Fruit fly (Drosophila melanogaster) whole organism, embryonic: ENCODE results near the gene Cpr65Au.

Experiments
- ATbp ChIP-seq: fragments of 200-800 bp; sonication (Bioruptor generic); optimal IDR thresholded peaks from 2 replicates; lab custom pipeline; 2017; ENCODE audit warnings: missing biosample characterization, mild to moderate bottlenecking, missing genetic modification characterization, missing genetic modification reagents
- Antp ChIP-seq: fragments of 200-800 bp; sonication (Bioruptor generic); optimal IDR thresholded peaks from 3 replicates; lab custom pipeline; 2016; ENCODE audit warnings: missing biosample characterization, missing genetic modification characterization
- BtbVII ChIP-seq: fragments of 200-800 bp; sonication (Bioruptor generic); optimal IDR thresholded peaks from 3 replicates; lab custom pipeline; 2017; ENCODE audit warnings: missing biosample characterization, mild to moderate bottlenecking, missing genetic modification characterization
- CG10209 ChIP-seq: fragments of 200-800 bp; sonication (Bioruptor generic); optimal IDR thresholded peaks from 3 replicates; lab custom pipeline; 2017; ENCODE audit warnings: missing biosample characterization, mild to moderate bottlenecking, missing genetic modification characterization, missing genetic modification reagents
- CG10431 ChIP-seq: fragments of 200-800 bp; sonication (Bioruptor generic); optimal IDR thresholded peaks from 3 replicates; lab custom pipeline; 2018; ENCODE audit warnings: missing biosample characterization, mild to moderate bottlenecking, missing genetic modification characterization
- CG10959 ChIP-seq: fragments of 200-800 bp; sonication (Bioruptor generic); IDR thresholded peaks from 2 replicates; pipeline ENCODE4 v1.3.6; 2022; ENCODE audit warnings: missing biosample characterization, missing genetic modification characterization
- CG11560 ChIP-seq: fragments of 200-800 bp; sonication (Bioruptor generic); IDR thresholded peaks from 3 replicates; pipeline ENCODE4 v1.3.6; 2022; ENCODE audit warnings: missing biosample characterization, missing genetic modification characterization
- CG11696 ChIP-seq: fragments of 200-800 bp; sonication (Bioruptor generic); IDR thresholded peaks from 2 replicates; pipeline ENCODE4 v1.3.6; 2022; ENCODE audit warnings: missing biosample characterization, missing genetic modification characterization
- CG13296 ChIP-seq: fragments of 200-800 bp; sonication (Bioruptor generic); optimal IDR thresholded peaks from 3 replicates; lab custom pipeline; 2018; ENCODE audit warnings: missing biosample characterization, mild to moderate bottlenecking, missing genetic modification characterization
- CG14860 ChIP-seq: fragments of 200-800 bp; sonication (Bioruptor generic); IDR thresholded peaks from 3 replicates; pipeline ENCODE4 v1.3.6; 2022; ENCODE audit warnings: missing biosample characterization, missing genetic modification characterization; ENCODE audit not compliant: partially characterized antibody
- CG17328 ChIP-seq: fragments of 200-800 bp; sonication (Bioruptor generic); IDR thresholded peaks from 2 replicates; pipeline ENCODE4 v1.3.6; 2022; ENCODE audit warnings: missing biosample characterization, missing genetic modification characterization
- CG4424 ChIP-seq: fragments of 200-800 bp; sonication (Bioruptor generic); optimal IDR thresholded peaks from 3 replicates; lab custom pipeline; 2016; ENCODE audit warnings: missing biosample characterization, missing genetic modification characterization
- CG5245 ChIP-seq: fragments of 200-800 bp; sonication (Bioruptor generic); optimal IDR thresholded peaks from 3 replicates; lab custom pipeline; 2016; ENCODE audit warnings: missing biosample characterization, missing genetic modification characterization
- CG6791 ChIP-seq: fragments of 200-800 bp; sonication (Bioruptor generic); IDR thresholded peaks from 3 replicates; pipeline ENCODE4 v1.3.6; 2022; ENCODE audit warnings: missing biosample characterization, missing genetic modification characterization; ENCODE audit not compliant: partially characterized antibody
- CG7357 ChIP-seq: fragments of 200-800 bp; sonication (Bioruptor generic); IDR thresholded peaks from 3 replicates; pipeline ENCODE4 v1.3.6; 2022; ENCODE audit warnings: missing biosample characterization, missing genetic modification characterization
- CG7987 ChIP-seq: fragments of 200-800 bp; sonication (Bioruptor generic); optimal IDR thresholded peaks from 2 replicates; lab custom pipeline; 2018; ENCODE audit warnings: missing biosample characterization, mild to moderate bottlenecking, missing genetic modification characterization, moderate library complexity
- CG8478 ChIP-seq: fragments of >200 bp; optimal IDR thresholded peaks from 2 replicates; lab custom pipeline; 2018
- CG9215 ChIP-seq: fragments of 200-800 bp; sonication (Bioruptor generic); IDR thresholded peaks from 2 replicates; pipeline ENCODE4 v1.3.6; 2022; ENCODE audit warnings: missing biosample characterization, missing genetic modification characterization
- CG9609 ChIP-seq: fragments of 200-800 bp; sonication (Bioruptor generic); optimal IDR thresholded peaks from 3 replicates; lab custom pipeline; 2016; ENCODE audit warnings: missing biosample characterization, missing genetic modification characterization
- D ChIP-seq, 2 experiments: fragments of 200-800 bp in 1 of 2; fragments of >200 bp in 1 of 2; sonication (Bioruptor generic) in 1 of 2; optimal IDR thresholded peaks; 2 replicates in 1 of 2; 3 replicates in 1 of 2; lab custom pipeline; 2017; ENCODE audit warnings: mild to moderate bottlenecking in 1 of 2, missing biosample characterization in 1 of 2, missing genetic modification characterization in 1 of 2, missing genetic modification reagents in 1 of 2
- Dbx ChIP-seq: fragments of 200-800 bp; sonication (Bioruptor generic); IDR thresholded peaks from 3 replicates; pipeline ENCODE4 v1.3.6; 2022; ENCODE audit warnings: missing biosample characterization, missing genetic modification characterization
- Deaf1 ChIP-seq: fragments of 200-800 bp; optimal IDR thresholded peaks from 3 replicates; lab custom pipeline; 2019; ENCODE audit warnings: missing biosample characterization, mild to moderate bottlenecking, missing genetic modification characterization, moderate library complexity
- Gsc ChIP-seq: fragments of 200-800 bp; sonication (Bioruptor generic); IDR thresholded peaks from 2 replicates; pipeline ENCODE4 v1.3.6; 2022; ENCODE audit warnings: missing biosample characterization, missing genetic modification characterization
- Lhr ChIP-seq: fragments of 200-800 bp; sonication (Bioruptor generic); optimal IDR thresholded peaks from 3 replicates; lab custom pipeline; 2017; ENCODE audit warnings: mild to moderate bottlenecking, missing biosample characterization, missing genetic modification reagents, missing genetic modification characterization
- Med ChIP-seq: fragments of 200-800 bp; sonication (Bioruptor generic); peaks from one replicate; lab custom pipeline; 2016; ENCODE audit warnings: missing biosample characterization, missing genetic modification characterization, mild to moderate bottlenecking, inconsistent platforms, moderate library complexity
- PHDP ChIP-seq: fragments of 200-800 bp; sonication (Bioruptor generic); optimal IDR thresholded peaks from 3 replicates; lab custom pipeline; 2018; ENCODE audit warnings: missing biosample characterization, mild to moderate bottlenecking, missing genetic modification characterization, moderate library complexity
- Sox102F ChIP-seq: fragments of 200-800 bp; sonication (Bioruptor generic); optimal IDR thresholded peaks from 2 replicates; lab custom pipeline; 2018; ENCODE audit warnings: missing biosample characterization, mild to moderate bottlenecking, missing genetic modification characterization, moderate library complexity
- Ssrp ChIP-seq: fragments of 200-800 bp; sonication (Bioruptor generic); optimal IDR thresholded peaks from 2 replicates; lab custom pipeline; 2018; ENCODE audit warnings: missing biosample characterization, mild to moderate bottlenecking, missing genetic modification characterization, moderate library complexity
- aop ChIP-seq: fragments of 200-800 bp; sonication (Bioruptor generic); IDR thresholded peaks from 2 replicates; pipeline ENCODE4 v1.3.6; 2022; ENCODE audit warnings: missing biosample characterization, missing genetic modification characterization
- ara ChIP-seq: fragments of 200-800 bp; sonication (Bioruptor generic); IDR thresholded peaks from 2 replicates; pipeline ENCODE4 v1.3.6; 2022; ENCODE audit warnings: missing biosample characterization, missing genetic modification characterization
- ash1 ChIP-seq: fragments of 200-800 bp; sonication (Bioruptor generic); optimal IDR thresholded peaks from 2 replicates; lab custom pipeline; 2018; ENCODE audit warnings: missing biosample characterization, mild to moderate bottlenecking, missing genetic modification characterization
- bab2 ChIP-seq: fragments of 200-800 bp; sonication (Bioruptor generic); optimal IDR thresholded peaks from 2 replicates; lab custom pipeline; 2016; ENCODE audit warnings: missing biosample characterization, missing genetic modification characterization
- chn ChIP-seq: fragments of 200-800 bp; sonication (Bioruptor generic); optimal IDR thresholded peaks from 2 replicates; lab custom pipeline; 2016; ENCODE audit warnings: missing biosample characterization, missing genetic modification characterization
- crc ChIP-seq: fragments of 200-800 bp; sonication (Bioruptor generic); optimal IDR thresholded peaks from 2 replicates; lab custom pipeline; 2016; ENCODE audit warnings: missing biosample characterization, missing genetic modification characterization
- da ChIP-seq: fragments of 200-800 bp; sonication (Bioruptor generic); optimal IDR thresholded peaks from 2 replicates; lab custom pipeline; 2016; ENCODE audit warnings: missing biosample characterization, missing genetic modification characterization
- dmrt99B ChIP-seq: fragments of 200-800 bp; sonication (Bioruptor generic); optimal IDR thresholded peaks from 2 replicates; lab custom pipeline; 2018; ENCODE audit warnings: missing biosample characterization, mild to moderate bottlenecking, missing genetic modification characterization, moderate library complexity
- gce ChIP-seq: fragments of 200-800 bp; sonication (Bioruptor generic); IDR thresholded peaks from 3 replicates; pipeline ENCODE4 v1.3.6; 2022; ENCODE audit warnings: missing biosample characterization, missing genetic modification characterization
- gro ChIP-seq: fragments of 200-800 bp; sonication (Bioruptor generic); optimal IDR thresholded peaks from 2 replicates; lab custom pipeline; 2016; ENCODE audit warnings: missing biosample characterization, missing genetic modification characterization
- gt ChIP-seq: fragments of 200-800 bp; sonication (Bioruptor generic); IDR thresholded peaks from 2 replicates; pipeline ENCODE4 v1.3.6; 2022; ENCODE audit warnings: missing biosample characterization, missing genetic modification characterization
- hb ChIP-seq: fragments of 200-800 bp; sonication (Bioruptor generic); IDR thresholded peaks from 3 replicates; pipeline ENCODE4 v1.3.6; 2022; ENCODE audit warnings: missing biosample characterization, missing genetic modification characterization; ENCODE audit not compliant: partially characterized antibody
- inv ChIP-seq: fragments of 200-800 bp; sonication (Bioruptor generic); IDR thresholded peaks from 2 replicates; pipeline ENCODE4 v1.3.6; 2022; ENCODE audit warnings: missing biosample characterization, missing genetic modification characterization; ENCODE audit not compliant: partially characterized antibody
- lab ChIP-seq: fragments of 200-800 bp; sonication (Bioruptor generic); optimal IDR thresholded peaks from 3 replicates; lab custom pipeline; 2017; ENCODE audit warnings: missing biosample characterization, missing genetic modification characterization, mild to moderate bottlenecking, moderate library complexity, missing genetic modification reagents
- mld ChIP-seq: fragments of 200-800 bp; sonication (Bioruptor generic); IDR thresholded peaks from 3 replicates; pipeline ENCODE4 v1.3.6; 2022; ENCODE audit warnings: missing biosample characterization, missing genetic modification characterization; ENCODE audit not compliant: partially characterized antibody
- nau ChIP-seq: fragments of 200-800 bp; sonication (Bioruptor generic); optimal IDR thresholded peaks from 3 replicates; lab custom pipeline; 2017; ENCODE audit warnings: missing biosample characterization, mild to moderate bottlenecking, missing genetic modification characterization, missing genetic modification reagents
- org-1 ChIP-seq: fragments of 200-800 bp; sonication (Bioruptor generic); optimal IDR thresholded peaks from 2 replicates; lab custom pipeline; 2017; ENCODE audit warnings: missing biosample characterization, missing genetic modification characterization
- ranshi ChIP-seq: fragments of 200-800 bp; sonication (Bioruptor generic); IDR thresholded peaks from 2 replicates; pipeline ENCODE4 v1.3.6; 2022; ENCODE audit warnings: missing biosample characterization, missing genetic modification characterization
- sens ChIP-seq: fragments of 200-800 bp; sonication (Bioruptor generic); peaks from one replicate; lab custom pipeline; 2016; ENCODE audit warnings: missing biosample characterization, missing genetic modification characterization
- sna ChIP-seq: fragments of 200-800 bp; sonication (Bioruptor generic); IDR thresholded peaks from 2 replicates; pipeline ENCODE4 v1.3.6; 2022; ENCODE audit warnings: missing biosample characterization, missing genetic modification characterization; ENCODE audit not compliant: partially characterized antibody
- tgo ChIP-seq: fragments of 200-800 bp; sonication (Bioruptor generic); IDR thresholded peaks from 3 replicates; pipeline ENCODE4 v1.3.6; 2022; ENCODE audit warnings: missing biosample characterization, missing genetic modification characterization
- unpg ChIP-seq: fragments of 200-800 bp; sonication (Bioruptor generic); optimal IDR thresholded peaks from 3 replicates; lab custom pipeline; 2018; ENCODE audit warnings: missing biosample characterization, mild to moderate bottlenecking, missing genetic modification characterization, moderate library complexity
- vfl ChIP-seq: fragments of 200-800 bp; sonication (Bioruptor generic); optimal IDR thresholded peaks from 2 replicates; lab custom pipeline; 2016; ENCODE audit warnings: missing biosample characterization, missing genetic modification characterization
- z ChIP-seq: fragments of 200-800 bp; sonication (Bioruptor generic); IDR thresholded peaks from 3 replicates; pipeline ENCODE4 v1.3.6; 2022; ENCODE audit warnings: missing biosample characterization, missing genetic modification characterization

Cpr65Au gene

DNA sequence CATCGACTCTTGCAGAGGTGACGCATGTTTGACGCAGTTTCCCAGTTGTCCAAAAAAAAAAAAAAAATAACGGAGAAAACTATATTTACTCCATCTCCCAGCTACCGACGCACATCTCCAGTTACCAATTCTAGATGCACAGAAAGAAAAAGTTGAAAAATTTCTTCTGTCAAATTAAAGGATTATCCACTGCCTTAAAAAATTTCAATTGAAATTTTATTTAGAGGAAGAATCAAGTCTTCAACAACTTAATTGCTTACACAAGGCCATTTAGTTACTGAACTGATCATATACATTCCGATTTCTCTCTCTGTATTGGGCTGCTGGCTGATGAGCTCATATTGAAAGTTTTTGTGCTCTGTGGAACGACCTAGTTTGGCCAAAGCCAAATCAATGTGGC is 45.9 kb downstream of the Cpr65Au start (continued):
- TF ChIP-seq CG14860 (GFP tag; lab: Robert Waterston, UW) (no peak), org-1 (GFP tag; lab: Kevin White, UChicago) (peak; percentile 10), chn (GFP tag; lab: Kevin White, UChicago) (no peak), CG9215 (GFP tag; lab: Robert Waterston, UW) (no peak), z (GFP tag; lab: Robert Waterston, UW) (no peak), D (optimal IDR thresholded peaks at IDR 0.05; lab: Kevin White, UChicago) (no peak), D (GFP tag; optimal IDR thresholded peaks at IDR 0.05; lab: Kevin White, UChicago) (no peak), vfl (GFP tag; lab: Kevin White, UChicago) (no peak), BtbVII (no peak), Sox102F (GFP tag; lab: Kevin White, UChicago) (peak; percentile 49), CG11560 (tag; lab: Robert Waterston, UW) (no peak), CG6791 (GFP tag; lab: Robert Waterston, UW) (no peak), gce (GFP tag; lab: Robert Waterston, UW) (no peak), tgo (GFP tag; lab: Robert Waterston, UW) (no peak), ranshi (GFP tag; lab: Robert Waterston, UW) (no peak), CG4424 (no peak), Gsc (GFP tag; lab: Robert Waterston, UW) (no peak), crc (GFP tag; lab: Kevin White, UChicago) (no peak), Antp (GFP tag; lab: Kevin White, UChicago) (peak; percentile 7), sna (GFP tag; lab: Robert Waterston, UW) (no peak), CG10431 (GFP tag; lab: Kevin White, UChicago) (no peak), hb (GFP tag; lab: Robert Waterston, UW) (no peak), Med (peak; percentile 72), lab (GFP tag; lab: Kevin White, UChicago) (no peak), gt (GFP tag; lab: Robert Waterston, UW) (no peak), Lhr (no peak), CG17328 (GFP tag; lab: Robert Waterston, UW) (0 out of 2 replicates have a peak, but pooled peaks have one; percentile 43), CG7987 (GFP tag; lab: Kevin White, UChicago) (no peak), mld (GFP tag; lab: Robert Waterston, UW) (no peak), Deaf1 (no peak), inv (GFP tag; lab: Robert Waterston, UW) (no peak), CG9609 (GFP tag; lab: Kevin White, UChicago) (peak; percentile 10), ash1 (no peak), CG8478 (lab: Kevin White, UChicago) (no peak), CG5245 (GFP tag; lab: Kevin White, UChicago) (no peak), aop (no peak), bab2 (peak; percentile 24), CG7357 (GFP tag; lab: Robert Waterston, UW) (no peak), Dbx (GFP tag; lab: Robert Waterston, UW) (no peak), CG11696 (GFP tag; lab: Robert Waterston, UW) (no peak), gro (no peak), da (GFP tag; lab: Kevin White, UChicago) (no peak), unpg (GFP tag; lab: Kevin White, UChicago) (peak; percentile 65), ara (GFP tag; lab: Robert Waterston, UW) (no peak), Ssrp (tag; lab: Kevin White, UChicago) (peak; percentile 14), PHDP (tag; lab: Kevin White, UChicago) (peak; percentile 35), nau (GFP tag; lab: Kevin White, UChicago) (no peak), CG10959 (GFP tag; lab: Robert Waterston, UW) (no peak), CG10209 (GFP tag; lab: Kevin White, UChicago) (peak; percentile 6), dmrt99B (tag; lab: Kevin White, UChicago) (no peak), CG13296 (GFP tag; lab: Kevin White, UChicago) (no peak), sens (peak; percentile 69), ATbp (GFP tag; lab: Kevin White, UChicago) (peak; percentile 27)
